Worm (Caenorhabditis elegans): Measurements from ENCODE around the gene fbxb-5.
"Not testable (repeated sequence)": the region's sequence is repeated elsewhere in the genome, so short reads cannot be mapped to it uniquely, and the experiment has no call there.

The fbxb-5 gene

ce11 chrII:1722394-1722793, at the start of gene fbxb-5, which contains the start of gene btb-8:
TSS of gene fbxb-5 (minus strand) at chrII:1722494.
TSS of gene btb-8 (plus strand) at chrII:1722770.
- TF ChIP-seq ztf-11 (tag; optimal IDR thresholded peaks at IDR 0.05) (no peak), bed-3 (GFP tag; optimal IDR thresholded peaks at IDR 0.05) (no peak)

- TF ChIP-seq nhr-12 (tag; optimal IDR thresholded peaks at IDR 0.05): no peak
- TF ChIP-seq cnd-1 (tag; optimal IDR thresholded peaks at IDR 0.05): no peak
- TF ChIP-seq ztf-11 (tag; optimal IDR thresholded peaks at IDR 0.05): no peak
- no peak for TF ChIP-seq elt-1 (tag; optimal IDR thresholded peaks at IDR 0.05; ENCODE audit: borderline replicate concordance, insufficient read depth)
- no peak for TF ChIP-seq ham-2 (GFP tag; optimal IDR thresholded peaks at IDR 0.05)
- no peak for TF ChIP-seq sem-2 (GFP tag; optimal IDR thresholded peaks at IDR 0.05)
- no peak for TF ChIP-seq flh-1 (GFP tag; optimal IDR thresholded peaks at IDR 0.05)
- TF ChIP-seq mab-5 (tag; optimal IDR thresholded peaks at IDR 0.05): no peak
- no peak for TF ChIP-seq lin-32 (GFP tag; optimal IDR thresholded peaks at IDR 0.05)
- TF ChIP-seq zip-8 (tag; optimal IDR thresholded peaks at IDR 0.05): no peak
- TF ChIP-seq ceh-83 (GFP tag; optimal IDR thresholded peaks at IDR 0.05): no peak
- no peak for TF ChIP-seq blmp-1 (tag; optimal IDR thresholded peaks at IDR 0.05)
- no peak for TF ChIP-seq nhr-2 (tag; optimal IDR thresholded peaks at IDR 0.05)
- no peak for TF ChIP-seq mls-2 (tag; optimal IDR thresholded peaks at IDR 0.05)
Observed at ce11 chrII:1771785-1772184, 49.5 kb upstream of the fbxb-5 start, which contains the start of gene math-3. TSS of gene math-3 (plus strand) at chrII:1772085.

ce11 chrII:1771347-1771746, 49.1 kb upstream of the fbxb-5 start, which contains the start of gene math-26:
TSS of gene math-26 (plus strand) at chrII:1771647.
- not testable (repeated sequence) for TF ChIP-seq flh-1 (GFP tag; optimal IDR thresholded peaks at IDR 0.05); nhr-76 (tag; optimal IDR thresholded peaks at IDR 0.05); ztf-11 (tag; optimal IDR thresholded peaks at IDR 0.05)

- TF ChIP-seq sptf-1 (tag; optimal IDR thresholded peaks at IDR 0.05): no peak
Observed at ce11 chrII:1766715-1767114, 44.4 kb upstream of the fbxb-5 start.

- no peak for TF ChIP-seq sptf-1 (tag; optimal IDR thresholded peaks at IDR 0.05)
Observed at ce11 chrII:1763072-1763471, 40.8 kb upstream of the fbxb-5 start, which contains the start of gene math-28. TSS of gene math-28 (plus strand) at chrII:1763372.

- TF ChIP-seq unc-39 (tag; optimal IDR thresholded peaks at IDR 0.05) (no peak), mep-1 (tag; optimal IDR thresholded peaks at IDR 0.05) (no peak), nhr-12 (tag; optimal IDR thresholded peaks at IDR 0.05) (no peak), ceh-43 (GFP tag; optimal IDR thresholded peaks at IDR 0.05) (no peak), zip-8 (tag; optimal IDR thresholded peaks at IDR 0.05) (no peak), nhr-237 (tag; optimal IDR thresholded peaks at IDR 0.05) (no peak), lsy-2 (tag; optimal IDR thresholded peaks at IDR 0.05) (no peak)
Observed at ce11 chrII:1761564-1761963, 39.3 kb upstream of the fbxb-5 start, which contains the start of gene F36H5.4. TSS of gene F36H5.4 (plus strand) at chrII:1761864.

ce11 chrII:1759602-1760001, 37.3 kb upstream of the fbxb-5 start, which contains the start of gene F36H5.18:
TSS of gene F36H5.18 (plus strand) at chrII:1759902.
- TF ChIP-seq snpc-4 (tag; optimal IDR thresholded peaks at IDR 0.05): no peak
- TF ChIP-seq elt-1 (tag; optimal IDR thresholded peaks at IDR 0.05; ENCODE audit: borderline replicate concordance, insufficient read depth): no peak
- TF ChIP-seq ces-1 (GFP tag; optimal IDR thresholded peaks at IDR 0.05): no peak
- TF ChIP-seq zip-8 (tag; optimal IDR thresholded peaks at IDR 0.05): no peak
- TF ChIP-seq sem-2 (GFP tag; optimal IDR thresholded peaks at IDR 0.05): no peak
- TF ChIP-seq nhr-12 (tag; optimal IDR thresholded peaks at IDR 0.05): no peak
- no peak for TF ChIP-seq ceh-83 (GFP tag; optimal IDR thresholded peaks at IDR 0.05)
- no peak for TF ChIP-seq bed-3 (GFP tag; optimal IDR thresholded peaks at IDR 0.05)
- no peak for TF ChIP-seq unc-120 (tag; optimal IDR thresholded peaks at IDR 0.05; ENCODE audit: poor library complexity, severe bottlenecking)
- TF ChIP-seq hlh-1 (tag; optimal IDR thresholded peaks at IDR 0.05): no peak
- no peak for TF ChIP-seq blmp-1 (tag; optimal IDR thresholded peaks at IDR 0.05)

ce11 chrII:1757033-1757432, 34.7 kb upstream of the fbxb-5 start, which contains the start of gene F36H5.10:
TSS of gene F36H5.10 (plus strand) at chrII:1757333.
- TF ChIP-seq snpc-4 (tag; optimal IDR thresholded peaks at IDR 0.05) (no peak), zip-8 (tag; optimal IDR thresholded peaks at IDR 0.05) (peak; percentile 19), pha-4 (tag; optimal IDR thresholded peaks at IDR 0.05) (no peak), nhr-237 (tag; optimal IDR thresholded peaks at IDR 0.05) (no peak), sem-2 (GFP tag; optimal IDR thresholded peaks at IDR 0.05) (no peak), nhr-2 (tag; optimal IDR thresholded peaks at IDR 0.05) (no peak)

All from whole organism, mixed stage, embryonic.